Fruit fly (Drosophila melanogaster) whole organism, embryonic: Measurements from ENCODE around the gene CG15418.
A peak's percentile ranks its signal among the peaks of the same experiment; 100 is the strongest.

ENCODE experiments used
- Abd-B ChIP-seq: fragments of 200-800 bp; sonication (Bioruptor generic); optimal IDR thresholded peaks from 2 replicates; lab custom pipeline; 2018; ENCODE audit warnings: missing biosample characterization, mild to moderate bottlenecking, missing genetic modification characterization, moderate library complexity
- CG10274 ChIP-seq: fragments of 200-800 bp; sonication (Bioruptor generic); optimal IDR thresholded peaks from 3 replicates; lab custom pipeline; 2017; ENCODE audit warnings: missing biosample characterization, mild to moderate bottlenecking, missing genetic modification characterization
- CG10462 ChIP-seq: fragments of 200-800 bp; sonication (Bioruptor generic); optimal IDR thresholded peaks from 2 replicates; lab custom pipeline; 2016; ENCODE audit warnings: missing biosample characterization, missing genetic modification characterization
- CG11085 ChIP-seq: fragments of 200-800 bp; sonication (Bioruptor generic); IDR thresholded peaks from 2 replicates; pipeline ENCODE4 v1.3.6; 2022; ENCODE audit warnings: missing biosample characterization, missing genetic modification characterization
- CG14965 ChIP-seq: fragments of 200-800 bp; sonication (Bioruptor generic); optimal IDR thresholded peaks from 2 replicates; lab custom pipeline; 2016; ENCODE audit warnings: missing biosample characterization, missing genetic modification characterization, borderline replicate concordance
- CG15073 ChIP-seq: fragments of 200-800 bp; sonication (Bioruptor generic); optimal IDR thresholded peaks from 2 replicates; lab custom pipeline; 2016; ENCODE audit warnings: missing biosample characterization, missing genetic modification characterization
- CG16815 ChIP-seq: fragments of 200-800 bp; sonication (Bioruptor generic); optimal IDR thresholded peaks from 3 replicates; lab custom pipeline; 2017; ENCODE audit warnings: missing biosample characterization, mild to moderate bottlenecking, missing genetic modification characterization
- CG17568 ChIP-seq: fragments of 200-800 bp; sonication (Bioruptor generic); optimal IDR thresholded peaks from 2 replicates; lab custom pipeline; 2018; ENCODE audit warnings: missing biosample characterization, mild to moderate bottlenecking, missing genetic modification characterization, moderate library complexity
- CG30020 ChIP-seq: fragments of 200-800 bp; optimal IDR thresholded peaks from 2 replicates; lab custom pipeline; 2019; ENCODE audit warnings: missing biosample characterization, mild to moderate bottlenecking, missing genetic modification characterization, moderate library complexity
- CG3407 ChIP-seq: fragments of 200-800 bp; sonication (Bioruptor generic); optimal IDR thresholded peaks from 2 replicates; lab custom pipeline; 2018; ENCODE audit warnings: missing biosample characterization, mild to moderate bottlenecking, missing genetic modification characterization
- CG3726 ChIP-seq: fragments of 200-800 bp; sonication (Bioruptor generic); IDR thresholded peaks from 3 replicates; pipeline ENCODE4, ENCODE4 v1.3.6; 2022; ENCODE audit warnings: missing biosample characterization, missing genetic modification characterization
- CG7928 ChIP-seq: fragments of 200-800 bp; sonication (Bioruptor generic); optimal IDR thresholded peaks from 2 replicates; lab custom pipeline; 2017; ENCODE audit warnings: missing biosample characterization, mild to moderate bottlenecking, missing genetic modification characterization
- CG8944 ChIP-seq: fragments of 200-800 bp; sonication (Bioruptor generic); optimal IDR thresholded peaks from 3 replicates; lab custom pipeline; 2016; ENCODE audit warnings: missing biosample characterization, missing genetic modification characterization
- CG9932 ChIP-seq: fragments of 200-800 bp; sonication (Bioruptor generic); IDR thresholded peaks from 2 replicates; pipeline ENCODE4 v1.3.6; 2022; ENCODE audit warnings: missing biosample characterization, missing genetic modification characterization
- Chrac-16 ChIP-seq: fragments of 200-800 bp; sonication (Bioruptor generic); optimal IDR thresholded peaks from 3 replicates; lab custom pipeline; 2016; ENCODE audit warnings: missing biosample characterization, missing genetic modification characterization
- Dip2 ChIP-seq: fragments of 200-800 bp; sonication (Bioruptor generic); IDR thresholded peaks from 2 replicates; pipeline ENCODE4 v1.3.6; 2022; ENCODE audit warnings: missing biosample characterization, missing genetic modification characterization
- Ets65A ChIP-seq: fragments of 200-800 bp; sonication (Bioruptor generic); peaks from one replicate; lab custom pipeline; 2016; ENCODE audit warnings: missing biosample characterization, missing genetic modification characterization
- HHEX ChIP-seq: fragments of 200-800 bp; sonication (Bioruptor generic); optimal IDR thresholded peaks from 3 replicates; lab custom pipeline; 2017; ENCODE audit warnings: missing biosample characterization, mild to moderate bottlenecking, missing genetic modification characterization, missing genetic modification reagents
- NC2α ChIP-seq: fragments of 200-800 bp; sonication (Bioruptor generic); optimal IDR thresholded peaks from 2 replicates; lab custom pipeline; 2016; ENCODE audit warnings: missing biosample characterization, missing genetic modification characterization
- Oli ChIP-seq: fragments of 200-800 bp; sonication (Bioruptor generic); optimal IDR thresholded peaks from 2 replicates; lab custom pipeline; 2018; ENCODE audit warnings: missing biosample characterization, mild to moderate bottlenecking, missing genetic modification characterization, moderate library complexity
- Opbp ChIP-seq: fragments of 200-800 bp; sonication (Bioruptor generic); IDR thresholded peaks from 3 replicates; pipeline ENCODE4 v1.3.6; 2022; ENCODE audit warnings: missing biosample characterization, missing genetic modification characterization; ENCODE audit not compliant: partially characterized antibody
- Optix ChIP-seq: fragments of 200-800 bp; sonication (Bioruptor generic); IDR thresholded peaks from 3 replicates; pipeline ENCODE4 v1.3.6; 2022; ENCODE audit warnings: missing biosample characterization, missing genetic modification characterization
- Rfx ChIP-seq: fragments of 200-800 bp; sonication (Bioruptor generic); IDR thresholded peaks from 2 replicates; pipeline ENCODE4 v1.3.6; 2022; ENCODE audit warnings: missing biosample characterization, missing genetic modification characterization
- Side ChIP-seq: fragments of 200-800 bp; sonication (Bioruptor generic); optimal IDR thresholded peaks from 2 replicates; lab custom pipeline; 2016; ENCODE audit warnings: missing biosample characterization, missing genetic modification characterization
- Tbp ChIP-seq: fragments of >200 bp; optimal IDR thresholded peaks from 2 replicates; lab custom pipeline; 2018; ENCODE audit warnings: missing biosample characterization, missing genetic modification characterization
- bab2 ChIP-seq: fragments of 200-800 bp; sonication (Bioruptor generic); optimal IDR thresholded peaks from 2 replicates; lab custom pipeline; 2016; ENCODE audit warnings: missing biosample characterization, missing genetic modification characterization
- bsh ChIP-seq, 2 experiments: fragments of 200-800 bp; sonication (Bioruptor generic); optimal IDR thresholded peaks; 2 replicates each; lab custom pipeline; 2017 to 2018; ENCODE audit warnings: mild to moderate bottlenecking in 2 of 2, missing biosample characterization in 2 of 2, missing genetic modification characterization in 2 of 2, moderate library complexity in 1 of 2
- cato ChIP-seq: fragments of 200-800 bp; sonication (Bioruptor generic); optimal IDR thresholded peaks from 2 replicates; lab custom pipeline; 2016; ENCODE audit warnings: missing biosample characterization, missing genetic modification characterization, borderline replicate concordance
- ems ChIP-seq: fragments of 200-800 bp; sonication (Bioruptor generic); optimal IDR thresholded peaks from 3 replicates; lab custom pipeline; 2016; ENCODE audit warnings: missing biosample characterization, missing genetic modification characterization
- eyg ChIP-seq: fragments of 200-800 bp; sonication (Bioruptor generic); optimal IDR thresholded peaks from 3 replicates; lab custom pipeline; 2016; ENCODE audit warnings: missing biosample characterization, missing genetic modification characterization
- fd96Cb ChIP-seq: fragments of 200-800 bp; sonication (Bioruptor generic); optimal IDR thresholded peaks from 2 replicates; lab custom pipeline; 2018; ENCODE audit warnings: missing biosample characterization, mild to moderate bottlenecking, missing genetic modification characterization, moderate library complexity
- gro ChIP-seq: fragments of 200-800 bp; sonication (Bioruptor generic); optimal IDR thresholded peaks from 2 replicates; lab custom pipeline; 2016; ENCODE audit warnings: missing biosample characterization, missing genetic modification characterization
- inv ChIP-seq: fragments of 200-800 bp; sonication (Bioruptor generic); IDR thresholded peaks from 2 replicates; pipeline ENCODE4 v1.3.6; 2022; ENCODE audit warnings: missing biosample characterization, missing genetic modification characterization; ENCODE audit not compliant: partially characterized antibody
- jing ChIP-seq: fragments of 200-800 bp; sonication (Bioruptor generic); optimal IDR thresholded peaks from 2 replicates; lab custom pipeline; 2018; ENCODE audit warnings: missing biosample characterization, mild to moderate bottlenecking, missing genetic modification characterization
- lov ChIP-seq, 2 experiments: fragments of 200-800 bp in 1 of 2; fragments of >200 bp in 1 of 2; sonication (Bioruptor generic) in 1 of 2; IDR thresholded peaks in 1 of 2; optimal IDR thresholded peaks in 1 of 2; 2 replicates in 1 of 2; 3 replicates in 1 of 2; pipeline versions ENCODE4 v1.3.6 to Lab custom; 2017 to 2022; ENCODE audit warnings: missing biosample characterization in 1 of 2, missing genetic modification characterization in 1 of 2
- mam ChIP-seq: fragments of 200-800 bp; sonication (Bioruptor generic); optimal IDR thresholded peaks from 3 replicates; lab custom pipeline; 2016; ENCODE audit warnings: missing biosample characterization, missing genetic modification characterization
- org-1 ChIP-seq: fragments of 200-800 bp; sonication (Bioruptor generic); optimal IDR thresholded peaks from 2 replicates; lab custom pipeline; 2017; ENCODE audit warnings: missing biosample characterization, missing genetic modification characterization
- pb ChIP-seq: fragments of 200-800 bp; sonication (Bioruptor generic); optimal IDR thresholded peaks from 3 replicates; lab custom pipeline; 2016; ENCODE audit warnings: missing biosample characterization, missing genetic modification characterization
- pum ChIP-seq: fragments of 200-800 bp; sonication (Bioruptor generic); optimal IDR thresholded peaks from 2 replicates; lab custom pipeline; 2016; ENCODE audit warnings: missing biosample characterization, missing genetic modification characterization
- repo ChIP-seq: fragments of 200-800 bp; sonication (Bioruptor generic); optimal IDR thresholded peaks from 2 replicates; lab custom pipeline; 2016; ENCODE audit warnings: missing biosample characterization, missing genetic modification characterization
- shn ChIP-seq: fragments of 200-800 bp; sonication (Bioruptor generic); optimal IDR thresholded peaks from 3 replicates; lab custom pipeline; 2016; ENCODE audit warnings: missing biosample characterization, missing genetic modification characterization
- stwl ChIP-seq: fragments of 200-800 bp; sonication (Bioruptor generic); optimal IDR thresholded peaks from 3 replicates; lab custom pipeline; 2018; ENCODE audit warnings: missing biosample characterization, mild to moderate bottlenecking, missing genetic modification characterization, moderate library complexity
- sug ChIP-seq: fragments of 200-800 bp; optimal IDR thresholded peaks from 2 replicates; lab custom pipeline; 2019; ENCODE audit warnings: missing biosample characterization, mild to moderate bottlenecking, missing genetic modification characterization, moderate library complexity
- tap ChIP-seq: fragments of 200-800 bp; optimal IDR thresholded peaks from 3 replicates; lab custom pipeline; 2019; ENCODE audit warnings: missing biosample characterization, mild to moderate bottlenecking, missing genetic modification characterization, moderate library complexity
- tgo ChIP-seq: fragments of 200-800 bp; sonication (Bioruptor generic); IDR thresholded peaks from 3 replicates; pipeline ENCODE4 v1.3.6; 2022; ENCODE audit warnings: missing biosample characterization, missing genetic modification characterization
- ttk ChIP-seq: fragments of 200-800 bp; sonication (Bioruptor generic); IDR thresholded peaks from 2 replicates; pipeline ENCODE4 v2.1.2; 2022; ENCODE audit warnings: missing biosample characterization, missing genetic modification characterization
- vfl ChIP-seq: fragments of 200-800 bp; sonication (Bioruptor generic); optimal IDR thresholded peaks from 2 replicates; lab custom pipeline; 2016; ENCODE audit warnings: missing biosample characterization, missing genetic modification characterization
- zfh1 ChIP-seq: fragments of 200-800 bp; sonication (Bioruptor generic); IDR thresholded peaks from 3 replicates; pipeline ENCODE4 v1.3.6; 2022; ENCODE audit warnings: missing biosample characterization, missing genetic modification characterization

CG15418 gene

DNA sequence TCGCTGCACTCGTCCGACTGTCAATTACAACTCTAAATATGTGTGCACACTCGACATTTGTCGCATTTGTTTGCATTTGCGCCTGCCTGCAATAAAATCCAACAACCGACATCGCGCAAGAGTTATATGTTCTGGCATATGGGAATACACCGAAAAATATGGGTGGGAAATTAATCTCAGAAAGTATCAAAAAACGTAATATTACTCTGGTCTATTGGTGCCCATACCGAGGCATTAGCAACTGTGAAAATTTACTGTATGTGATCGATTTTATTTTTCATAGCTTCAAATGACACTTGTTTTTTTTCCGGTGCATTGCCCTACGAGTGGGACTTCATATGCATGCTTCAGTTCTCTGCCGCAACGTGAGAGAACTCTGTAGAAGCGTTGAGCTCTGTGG, 47.6 kb downstream of the CG15418 start (continued):
- TF ChIP-seq Opbp (no peak), CG15073 (GFP tag; lab: Kevin White, UChicago) (no peak)
- TF ChIP-seq, all 482 proteins: peak for 327

DNA sequence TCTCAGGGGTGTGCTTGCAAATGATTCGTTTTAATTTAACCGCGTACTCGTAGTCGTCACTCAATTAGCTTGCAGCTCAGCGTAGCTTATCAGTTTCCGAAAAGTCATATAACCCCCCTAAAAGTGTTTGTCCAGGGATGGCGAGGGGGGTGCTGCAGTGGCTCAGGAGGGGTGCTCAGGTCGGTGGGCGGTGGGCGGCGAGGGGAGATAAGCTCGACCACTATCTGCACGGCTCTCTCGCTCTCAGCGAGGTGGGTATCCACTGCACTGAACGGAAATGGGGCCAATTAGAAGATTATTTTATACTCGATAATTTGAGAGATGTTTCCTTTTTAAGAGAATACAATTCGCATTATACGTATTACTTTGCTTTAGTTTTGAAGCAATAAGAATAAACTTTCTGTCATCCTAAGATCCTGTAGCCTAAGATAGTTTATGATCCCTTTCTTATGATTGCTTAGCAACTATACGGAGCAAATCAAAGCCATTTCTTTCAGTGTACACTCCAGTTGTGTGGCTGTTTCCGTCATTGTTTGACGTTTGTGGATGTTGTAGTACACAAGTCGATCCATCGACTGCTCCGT, 48.2 kb downstream of the CG15418 start:
- TF ChIP-seq bsh (GFP tag; optimal IDR thresholded peaks at IDR 0.05; lab: Kevin White, UChicago) (peak in 1 of 2 experiments; percentile 84), CG3407 (GFP tag; lab: Kevin White, UChicago) (peak; percentile 11), CG9932 (GFP tag; lab: Robert Waterston, UW) (no peak), CG8944 (GFP tag; lab: Kevin White, UChicago) (peak; percentile 52), Optix (GFP tag; lab: Robert Waterston, UW) (peak; percentile 47; the same call in 2 of the 3 replicates), CG7928 (GFP tag; lab: Kevin White, UChicago) (no peak), CG16815 (GFP tag; lab: Kevin White, UChicago) (peak; percentile 37), gro (GFP tag; lab: Kevin White, UChicago) (no peak), org-1 (GFP tag; lab: Kevin White, UChicago) (peak; percentile 52), Rfx (GFP tag; lab: Robert Waterston, UW) (peak; percentile 58; the same call in 1 of the 2 replicates), inv (GFP tag; lab: Robert Waterston, UW) (no peak), eyg (GFP tag; lab: Kevin White, UChicago) (no peak), tgo (peak; percentile 64), jing (GFP tag; lab: Kevin White, UChicago) (peak; percentile 47), Oli (tag; lab: Kevin White, UChicago) (peak; percentile 80), Abd-B (GFP tag; lab: Kevin White, UChicago) (peak; percentile 44), Chrac-16 (GFP tag; lab: Kevin White, UChicago) (peak; percentile 23), NC2α (GFP tag; lab: Kevin White, UChicago) (no peak), ems (GFP tag; lab: Kevin White, UChicago) (peak; percentile 30), CG11085 (GFP tag; lab: Robert Waterston, UW) (no peak), sug (tag; lab: Kevin White, UChicago) (peak; percentile 93), CG3726 (GFP tag; lab: Robert Waterston, UW) (0 out of 3 replicates have a peak, but pooled peaks have one; percentile 55), HHEX (GFP tag; lab: Kevin White, UChicago) (peak; percentile 55), fd96Cb (tag; lab: Kevin White, UChicago) (peak; percentile 72), tap (tag; lab: Kevin White, UChicago) (peak; percentile 77), repo (GFP tag; lab: Kevin White, UChicago) (peak; percentile 25), bab2 (GFP tag; lab: Kevin White, UChicago) (peak; percentile 28), CG17568 (GFP tag; lab: Kevin White, UChicago) (no peak), lov (optimal IDR thresholded peaks at IDR 0.05; lab: Kevin White, UChicago) (no peak), lov (GFP tag; IDR thresholded peaks at IDR 0.05; lab: Robert Waterston, UW) (no peak), shn (GFP tag; lab: Kevin White, UChicago) (peak; percentile 66), Ets65A (peak; percentile 45), CG10274 (GFP tag; lab: Kevin White, UChicago) (peak; percentile 29), CG10462 (GFP tag; lab: Kevin White, UChicago) (peak; percentile 52), vfl (GFP tag; lab: Kevin White, UChicago) (no peak), pum (GFP tag; lab: Kevin White, UChicago) (peak; percentile 55), stwl (tag; lab: Kevin White, UChicago) (no peak), mam (GFP tag; lab: Kevin White, UChicago) (peak; percentile 55), ttk (GFP tag; lab: Robert Waterston, UW) (peak; percentile 66; the same call in 1 of the 2 replicates), Side (peak; percentile 41), pb (GFP tag; lab: Kevin White, UChicago) (no peak), Tbp (GFP tag; lab: Kevin White, UChicago) (no peak), zfh1 (peak; percentile 63; the same call in 2 of the 3 replicates), Opbp (0 out of 3 replicates have a peak, but pooled peaks have one; percentile 17), Dip2 (GFP tag; lab: Robert Waterston, UW) (no peak), CG14965 (GFP tag; lab: Kevin White, UChicago) (no peak), CG30020 (tag; lab: Kevin White, UChicago) (peak; percentile 2), cato (GFP tag; lab: Kevin White, UChicago) (peak; percentile 60)
